Fruit fly (Drosophila melanogaster) whole organism, pupa: ENCODE data around the gene Trx2.

Experiments used
- CG17806 ChIP-seq: fragments of 200-800 bp; sonication (Bioruptor generic); optimal IDR thresholded peaks from 2 replicates; lab custom pipeline; 2018; ENCODE audit warnings: missing biosample characterization, mild to moderate bottlenecking, missing genetic modification characterization, moderate library complexity
- CG32121 ChIP-seq: fragments of 200-800 bp; sonication (Bioruptor generic); IDR thresholded peaks from 2 replicates; pipeline ENCODE4 v1.3.6; 2022; ENCODE audit warnings: missing biosample characterization, missing genetic modification characterization
- CG34367 ChIP-seq: fragments of 200-800 bp; sonication (Bioruptor generic); optimal IDR thresholded peaks from 2 replicates; lab custom pipeline; 2018; ENCODE audit warnings: missing biosample characterization, mild to moderate bottlenecking, missing genetic modification characterization
- CG4496 ChIP-seq: fragments of 200-800 bp; sonication (Bioruptor generic); IDR thresholded peaks from 3 replicates; pipeline ENCODE4 v1.3.6; 2022; ENCODE audit warnings: missing biosample characterization, missing genetic modification characterization

dm6 chr2L:9617908-9618307, 4.9 kb downstream of the Trx2 start:
- TF ChIP-seq CG34367 (tag; lab: Kevin White, UChicago) = no peak
- peak; percentile 51; the same call in 1 of the 3 replicates for TF ChIP-seq CG4496 (GFP tag; lab: Robert Waterston, UW)
- no peak for TF ChIP-seq CG17806
- peak; percentile 33; the same call in 1 of the 2 replicates for TF ChIP-seq CG32121 (GFP tag; lab: Robert Waterston, UW)
